Worm (Caenorhabditis elegans): ENCODE data around the gene zip-8.

zip-8 gene

DNA sequence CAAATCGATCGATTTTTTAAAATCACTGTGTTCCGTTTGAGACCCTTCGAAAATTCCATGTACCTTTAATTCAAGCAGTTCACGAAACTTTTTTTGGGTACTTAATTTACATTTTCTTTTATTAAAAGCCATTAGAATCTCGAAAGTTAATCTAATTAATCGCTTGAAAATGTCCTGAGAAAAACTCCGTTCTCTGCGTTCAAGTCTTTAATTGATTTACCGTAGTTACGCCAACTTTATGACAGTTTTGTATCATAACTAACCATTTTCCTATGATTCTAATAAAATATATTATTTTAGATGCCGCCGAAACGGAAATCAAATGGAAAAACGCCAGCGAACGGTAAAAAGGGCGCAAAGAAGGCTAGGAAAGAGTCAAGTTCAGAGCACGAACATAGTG lies 24.6 kb upstream of the zip-8 start, which contains the start of gene jhdm-1:
TSS of gene jhdm-1 (plus strand) at position 301 of the 400 bp plus-strand sequence.
- TF ChIP-seq lsy-2 (tag; optimal IDR thresholded peaks at IDR 0.05) (no peak), ceh-43 (GFP tag; optimal IDR thresholded peaks at IDR 0.05) (no peak), pha-4 (tag; optimal IDR thresholded peaks at IDR 0.05) (no peak), bed-3 (GFP tag; optimal IDR thresholded peaks at IDR 0.05) (no peak), lin-32 (GFP tag; optimal IDR thresholded peaks at IDR 0.05) (no peak), nhr-2 (tag; optimal IDR thresholded peaks at IDR 0.05) (no peak), elt-3 (tag; optimal IDR thresholded peaks at IDR 0.05) (no peak), mep-1 (tag; optimal IDR thresholded peaks at IDR 0.05) (no peak), ham-2 (GFP tag; optimal IDR thresholded peaks at IDR 0.05) (no peak), mab-5 (tag; optimal IDR thresholded peaks at IDR 0.05) (no peak), nhr-76 (tag; optimal IDR thresholded peaks at IDR 0.05) (no peak), drap-1 (GFP tag; optimal IDR thresholded peaks at IDR 0.05) (no peak), elt-1 (tag; optimal IDR thresholded peaks at IDR 0.05; ENCODE audit: borderline replicate concordance, insufficient read depth) (no peak), tbx-8 (GFP tag; optimal IDR thresholded peaks at IDR 0.05) (no peak), nhr-28 (tag; optimal IDR thresholded peaks at IDR 0.05) (no peak), unc-120 (tag; optimal IDR thresholded peaks at IDR 0.05; ENCODE audit: poor library complexity, severe bottlenecking) (no peak), unc-39 (tag; optimal IDR thresholded peaks at IDR 0.05) (no peak), mls-2 (tag; optimal IDR thresholded peaks at IDR 0.05) (no peak), flh-1 (GFP tag; optimal IDR thresholded peaks at IDR 0.05) (no peak), sem-2 (GFP tag; optimal IDR thresholded peaks at IDR 0.05) (no peak)

DNA sequence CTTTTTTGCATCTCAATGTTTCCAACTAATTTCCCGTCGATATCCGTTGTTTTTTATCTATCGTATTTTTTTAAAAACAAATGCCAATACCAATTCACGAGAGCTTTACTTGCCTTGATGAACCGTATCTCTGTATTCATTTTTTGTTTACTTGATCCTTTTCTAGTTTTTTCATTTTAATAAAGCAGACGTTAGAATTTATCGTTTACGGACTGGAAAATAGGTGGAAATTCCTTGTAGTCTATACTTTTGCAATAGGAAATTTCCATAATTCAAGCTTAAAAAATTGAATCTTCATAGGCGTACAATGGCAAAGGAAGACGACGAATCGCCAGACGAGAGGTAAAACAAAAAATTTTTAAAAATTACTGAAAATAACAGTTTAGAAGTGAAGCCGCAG lies 18.9 kb upstream of the zip-8 start, which contains the start of gene algn-1:
TSS of gene algn-1 (plus strand) at position 301 of the 400 bp plus-strand sequence.
- TF ChIP-seq flh-1 (GFP tag; optimal IDR thresholded peaks at IDR 0.05) (no peak), elt-1 (tag; optimal IDR thresholded peaks at IDR 0.05; ENCODE audit: borderline replicate concordance, insufficient read depth) (no peak), elt-3 (tag; optimal IDR thresholded peaks at IDR 0.05) (no peak), snpc-4 (tag; optimal IDR thresholded peaks at IDR 0.05) (no peak), nhr-2 (tag; optimal IDR thresholded peaks at IDR 0.05) (no peak), drap-1 (GFP tag; optimal IDR thresholded peaks at IDR 0.05) (no peak), M03D4.4 (tag; optimal IDR thresholded peaks at IDR 0.05) (no peak), sptf-1 (tag; optimal IDR thresholded peaks at IDR 0.05) (no peak), zip-8 (tag; optimal IDR thresholded peaks at IDR 0.05) (no peak), ceh-39 (tag; optimal IDR thresholded peaks at IDR 0.05) (no peak), ztf-11 (tag; optimal IDR thresholded peaks at IDR 0.05) (no peak), pha-4 (tag; optimal IDR thresholded peaks at IDR 0.05) (no peak), bed-3 (GFP tag; optimal IDR thresholded peaks at IDR 0.05) (no peak), nhr-12 (tag; optimal IDR thresholded peaks at IDR 0.05) (no peak), unc-39 (tag; optimal IDR thresholded peaks at IDR 0.05) (no peak), blmp-1 (tag; optimal IDR thresholded peaks at IDR 0.05) (no peak), unc-120 (tag; optimal IDR thresholded peaks at IDR 0.05; ENCODE audit: poor library complexity, severe bottlenecking) (no peak), ham-2 (GFP tag; optimal IDR thresholded peaks at IDR 0.05) (no peak), tbx-8 (GFP tag; optimal IDR thresholded peaks at IDR 0.05) (no peak), nhr-28 (tag; optimal IDR thresholded peaks at IDR 0.05) (no peak)

DNA sequence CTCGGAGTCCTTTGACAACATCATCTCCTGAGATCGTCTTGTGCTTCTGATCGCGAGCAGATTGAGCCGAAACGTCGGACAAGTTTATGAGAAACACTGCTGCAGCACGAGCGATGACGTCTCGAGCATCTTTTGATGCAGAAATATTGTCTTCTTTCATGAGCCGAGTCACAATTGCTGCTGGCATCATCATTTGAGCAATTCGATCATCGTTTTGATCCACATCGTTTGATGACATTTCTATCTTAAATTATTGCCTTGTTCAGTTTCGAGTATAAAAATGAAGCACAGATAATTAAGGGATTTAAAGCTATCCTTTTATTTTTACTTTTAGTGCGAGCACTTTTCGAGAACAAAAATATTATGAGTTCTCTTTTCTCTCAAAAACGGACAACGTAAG lies 16.1 kb upstream of the zip-8 start, which contains the start of gene T26A5.8:
TSS of gene T26A5.8 (minus strand) at position 247 of the 400 bp plus-strand sequence.
- TF ChIP-seq nhr-237 (tag; optimal IDR thresholded peaks at IDR 0.05) = no peak
- no peak for TF ChIP-seq unc-120 (tag; optimal IDR thresholded peaks at IDR 0.05; ENCODE audit: poor library complexity, severe bottlenecking)
- TF ChIP-seq ces-1 (GFP tag; optimal IDR thresholded peaks at IDR 0.05) = no peak
- no peak for TF ChIP-seq unc-39 (tag; optimal IDR thresholded peaks at IDR 0.05)
- no peak for TF ChIP-seq zip-8 (tag; optimal IDR thresholded peaks at IDR 0.05)
- no peak for TF ChIP-seq drap-1 (GFP tag; optimal IDR thresholded peaks at IDR 0.05)

DNA sequence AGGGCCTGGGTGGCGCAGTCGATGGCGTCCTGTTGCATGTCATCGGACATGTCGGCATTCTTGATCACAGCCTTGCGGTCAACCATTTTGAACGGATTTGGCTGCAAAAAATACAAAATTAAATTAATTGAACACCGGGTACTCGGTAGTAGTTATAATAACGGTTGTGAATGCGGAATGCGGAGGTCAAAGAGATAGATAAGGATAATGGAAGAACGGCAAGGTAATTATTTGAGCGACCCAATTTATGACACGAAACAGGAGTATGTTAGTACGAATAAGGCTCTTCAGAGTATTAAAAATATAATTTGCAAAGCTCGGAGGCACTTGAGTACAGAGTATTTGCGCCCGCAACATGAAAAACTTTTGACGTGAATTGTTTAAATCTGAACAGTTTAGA lies 15.1 kb upstream of the zip-8 start, which contains the start of gene dlc-1:
TSS of gene dlc-1 (minus strand) at position 101 of the 400 bp plus-strand sequence.
- no peak for TF ChIP-seq flh-1 (GFP tag; optimal IDR thresholded peaks at IDR 0.05)
- no peak for TF ChIP-seq ces-1 (GFP tag; optimal IDR thresholded peaks at IDR 0.05)
- TF ChIP-seq nhr-76 (tag; optimal IDR thresholded peaks at IDR 0.05) = no peak
- no peak for TF ChIP-seq ceh-43 (GFP tag; optimal IDR thresholded peaks at IDR 0.05)
- TF ChIP-seq unc-120 (tag; optimal IDR thresholded peaks at IDR 0.05; ENCODE audit: poor library complexity, severe bottlenecking) = no peak
- no peak for TF ChIP-seq unc-39 (tag; optimal IDR thresholded peaks at IDR 0.05)
- TF ChIP-seq drap-1 (GFP tag; optimal IDR thresholded peaks at IDR 0.05) = no peak
- TF ChIP-seq mls-2 (tag; optimal IDR thresholded peaks at IDR 0.05) = no peak
- no peak for TF ChIP-seq nhr-2 (tag; optimal IDR thresholded peaks at IDR 0.05)
- no peak for TF ChIP-seq bed-3 (GFP tag; optimal IDR thresholded peaks at IDR 0.05)
- no peak for TF ChIP-seq ztf-11 (tag; optimal IDR thresholded peaks at IDR 0.05)
- no peak for TF ChIP-seq pha-4 (tag; optimal IDR thresholded peaks at IDR 0.05)

All from whole organism, mixed stage, embryonic.